Fruit fly (Drosophila melanogaster) whole organism, prepupa: ENCODE measurements around the gene mRpL40.
A peak's percentile ranks its signal among the peaks of the same experiment; 100 is the strongest.

Experiments
- Blimp-1 ChIP-seq: fragments of 200-800 bp; sonication (Bioruptor generic); optimal IDR thresholded peaks from 3 replicates; lab custom pipeline; 2017; ENCODE audit warnings: missing biosample characterization, missing genetic modification characterization, mild to moderate bottlenecking, moderate library complexity, missing genetic modification reagents
- CG10631 ChIP-seq: fragments of 200-800 bp; sonication (Bioruptor generic); optimal IDR thresholded peaks from 2 replicates; lab custom pipeline; 2016; ENCODE audit warnings: missing biosample characterization, missing genetic modification characterization
- CG11762 ChIP-seq: fragments of 200-800 bp; sonication (Bioruptor generic); optimal IDR thresholded peaks from 3 replicates; lab custom pipeline; 2016; ENCODE audit warnings: missing biosample characterization, missing genetic modification characterization; ENCODE audit not compliant: insufficient read depth
- CG11902 ChIP-seq: fragments of 200-800 bp; sonication (Bioruptor generic); optimal IDR thresholded peaks from 3 replicates; lab custom pipeline; 2016; ENCODE audit warnings: missing biosample characterization, missing genetic modification characterization
- CG1621 ChIP-seq: fragments of 200-800 bp; sonication (Bioruptor generic); optimal IDR thresholded peaks from 3 replicates; lab custom pipeline; 2018; ENCODE audit warnings: missing biosample characterization, mild to moderate bottlenecking, missing genetic modification characterization
- CG16779 ChIP-seq: fragments of 200-800 bp; sonication (Bioruptor generic); optimal IDR thresholded peaks from 3 replicates; lab custom pipeline; 2017; ENCODE audit warnings: missing biosample characterization, mild to moderate bottlenecking, missing genetic modification characterization
- CG3032 ChIP-seq: fragments of 200-800 bp; optimal IDR thresholded peaks from 2 replicates; lab custom pipeline; 2019; ENCODE audit warnings: missing biosample characterization, mild to moderate bottlenecking, missing genetic modification characterization, moderate library complexity
- CG31627 ChIP-seq: fragments of 200-800 bp; sonication (Bioruptor generic); optimal IDR thresholded peaks from 3 replicates; lab custom pipeline; 2016; ENCODE audit warnings: missing biosample characterization, missing genetic modification characterization
- CG32006 ChIP-seq: fragments of 200-800 bp; sonication (Bioruptor generic); optimal IDR thresholded peaks from 3 replicates; lab custom pipeline; 2017; ENCODE audit warnings: missing biosample characterization, mild to moderate bottlenecking, missing genetic modification characterization
- CG34406 ChIP-seq: fragments of 200-800 bp; sonication (Bioruptor generic); optimal IDR thresholded peaks from 3 replicates; lab custom pipeline; 2016; ENCODE audit warnings: missing biosample characterization, missing genetic modification characterization
- CG3919 ChIP-seq: fragments of 200-800 bp; sonication (Bioruptor generic); optimal IDR thresholded peaks from 3 replicates; lab custom pipeline; 2016; ENCODE audit warnings: missing biosample characterization, missing genetic modification characterization
- CG4318 ChIP-seq: fragments of 200-800 bp; sonication (Bioruptor generic); optimal IDR thresholded peaks from 3 replicates; lab custom pipeline; 2017; ENCODE audit warnings: missing biosample characterization, mild to moderate bottlenecking, missing genetic modification characterization
- CG6163 ChIP-seq: fragments of 200-800 bp; sonication (Bioruptor generic); IDR thresholded peaks from 3 replicates; pipeline ENCODE4 v1.3.6; 2022; ENCODE audit warnings: missing biosample characterization, missing genetic modification characterization
- CG6792 ChIP-seq: fragments of 200-800 bp; sonication (Bioruptor generic); optimal IDR thresholded peaks from 3 replicates; lab custom pipeline; 2016; ENCODE audit warnings: missing biosample characterization, missing genetic modification characterization
- CG6808 ChIP-seq: fragments of 200-800 bp; sonication (Bioruptor generic); optimal IDR thresholded peaks from 3 replicates; lab custom pipeline; 2017; ENCODE audit warnings: missing biosample characterization, missing genetic modification characterization, mild to moderate bottlenecking, moderate library complexity, missing genetic modification reagents
- CG7368 ChIP-seq: fragments of 200-800 bp; sonication (Bioruptor generic); optimal IDR thresholded peaks from 3 replicates; lab custom pipeline; 2016; ENCODE audit warnings: missing biosample characterization, missing genetic modification characterization
- Eip75B ChIP-seq: fragments of 200-800 bp; sonication (Bioruptor generic); optimal IDR thresholded peaks from 3 replicates; lab custom pipeline; 2016; ENCODE audit warnings: missing biosample characterization, missing genetic modification characterization
- Eip78C ChIP-seq: fragments of 200-800 bp; sonication (Bioruptor generic); peaks from one replicate; lab custom pipeline; 2016; ENCODE audit warnings: missing biosample characterization, missing genetic modification characterization
- Ets21C ChIP-seq: fragments of 200-800 bp; sonication (Bioruptor generic); optimal IDR thresholded peaks from 3 replicates; lab custom pipeline; 2016; ENCODE audit warnings: missing biosample characterization, missing genetic modification characterization
- Hr38 ChIP-seq: sonication (Bioruptor generic); optimal IDR thresholded peaks from 2 replicates; lab custom pipeline; 2016; ENCODE audit warnings: missing biosample characterization, missing genetic modification characterization
- Hr39 ChIP-seq: fragments of 200-800 bp; sonication (Bioruptor generic); optimal IDR thresholded peaks from 2 replicates; lab custom pipeline; 2016; ENCODE audit warnings: missing biosample characterization, missing genetic modification characterization
- Hr4 ChIP-seq: fragments of 200-800 bp; sonication (Bioruptor generic); optimal IDR thresholded peaks from 3 replicates; lab custom pipeline; 2016; ENCODE audit warnings: missing biosample characterization, missing genetic modification characterization
- Met ChIP-seq: fragments of 200-800 bp; sonication (Bioruptor generic); optimal IDR thresholded peaks from 3 replicates; lab custom pipeline; 2016; ENCODE audit warnings: missing biosample characterization, missing genetic modification characterization
- Sox102F ChIP-seq: fragments of 200-800 bp; sonication (Bioruptor generic); optimal IDR thresholded peaks from 2 replicates; lab custom pipeline; 2016; ENCODE audit warnings: missing biosample characterization, mild to moderate bottlenecking, missing genetic modification characterization
- Sox14 ChIP-seq: fragments of 200-800 bp; sonication (Bioruptor generic); optimal IDR thresholded peaks from 3 replicates; lab custom pipeline; 2016; ENCODE audit warnings: missing biosample characterization, missing genetic modification characterization
- achi ChIP-seq: fragments of 200-800 bp; sonication (Bioruptor generic); optimal IDR thresholded peaks from 3 replicates; lab custom pipeline; 2016; ENCODE audit warnings: missing biosample characterization, missing genetic modification characterization
- acj6 ChIP-seq: fragments of 200-800 bp; sonication (Bioruptor generic); optimal IDR thresholded peaks from 3 replicates; lab custom pipeline; 2016; ENCODE audit warnings: missing biosample characterization, missing genetic modification characterization
- dac ChIP-seq: fragments of 200-800 bp; sonication (Bioruptor generic); optimal IDR thresholded peaks from 2 replicates; lab custom pipeline; 2017; ENCODE audit warnings: missing biosample characterization, mild to moderate bottlenecking, missing genetic modification characterization
- dsx ChIP-seq: fragments of 200-800 bp; optimal IDR thresholded peaks from 3 replicates; lab custom pipeline; 2019; ENCODE audit warnings: missing biosample characterization, mild to moderate bottlenecking, missing genetic modification characterization, moderate library complexity; ENCODE audit not compliant: poor library complexity, severe bottlenecking
- eg ChIP-seq: fragments of 200-800 bp; sonication (Bioruptor generic); IDR thresholded peaks from 3 replicates; pipeline ENCODE4 v1.3.6; 2022; ENCODE audit warnings: missing biosample characterization, missing genetic modification characterization
- esn ChIP-seq: fragments of 200-800 bp; sonication (Bioruptor generic); optimal IDR thresholded peaks from 2 replicates; lab custom pipeline; 2016; ENCODE audit warnings: missing biosample characterization, mild to moderate bottlenecking, missing genetic modification characterization, moderate library complexity
- fd59A ChIP-seq: fragments of 200-800 bp; sonication (Bioruptor generic); optimal IDR thresholded peaks from 2 replicates; lab custom pipeline; 2017; ENCODE audit warnings: missing biosample characterization, mild to moderate bottlenecking, missing genetic modification characterization, missing genetic modification reagents
- fkh ChIP-seq: fragments of 200-800 bp; sonication (Bioruptor generic); optimal IDR thresholded peaks from 3 replicates; lab custom pipeline; 2017; ENCODE audit warnings: missing biosample characterization, mild to moderate bottlenecking, missing genetic modification characterization, moderate library complexity
- lz ChIP-seq: fragments of 200-800 bp; sonication (Bioruptor generic); optimal IDR thresholded peaks from 3 replicates; lab custom pipeline; 2016; ENCODE audit warnings: missing biosample characterization, missing genetic modification characterization
- net ChIP-seq: fragments of 200-800 bp; sonication (Bioruptor generic); optimal IDR thresholded peaks from 3 replicates; lab custom pipeline; 2016; ENCODE audit warnings: missing biosample characterization, missing genetic modification characterization
- pdm3 ChIP-seq: fragments of 200-800 bp; sonication (Bioruptor generic); optimal IDR thresholded peaks from 3 replicates; lab custom pipeline; 2016; ENCODE audit warnings: missing biosample characterization, missing genetic modification characterization
- salr ChIP-seq, 2 experiments: fragments of 200-800 bp; sonication (Bioruptor generic); optimal IDR thresholded peaks; 3 replicates each; lab custom pipeline; 2016 to 2018; ENCODE audit warnings: missing biosample characterization in 2 of 2, missing genetic modification characterization in 2 of 2, mild to moderate bottlenecking in 1 of 2
- spab ChIP-seq: fragments of 200-800 bp; sonication (Bioruptor generic); optimal IDR thresholded peaks from 2 replicates; lab custom pipeline; 2017; ENCODE audit warnings: missing biosample characterization, mild to moderate bottlenecking, missing genetic modification characterization, missing genetic modification reagents
- ss ChIP-seq, 2 experiments: fragments of 200-800 bp; sonication (Bioruptor generic); optimal IDR thresholded peaks; 2 replicates in 1 of 2; 3 replicates in 1 of 2; lab custom pipeline; 2017 to 2018; ENCODE audit warnings: mild to moderate bottlenecking in 2 of 2, missing biosample characterization in 2 of 2, missing genetic modification characterization in 2 of 2, moderate library complexity in 1 of 2
- svp ChIP-seq: fragments of 200-800 bp; sonication (Bioruptor generic); peaks from one replicate; lab custom pipeline; 2016; ENCODE audit warnings: missing biosample characterization, missing genetic modification characterization
- topi ChIP-seq: fragments of 200-800 bp; sonication (Bioruptor generic); optimal IDR thresholded peaks from 3 replicates; lab custom pipeline; 2016; ENCODE audit warnings: missing biosample characterization, missing genetic modification characterization
- vri ChIP-seq: fragments of 200-800 bp; sonication (Bioruptor generic); optimal IDR thresholded peaks from 3 replicates; lab custom pipeline; 2016; ENCODE audit warnings: missing biosample characterization, mild to moderate bottlenecking, missing genetic modification characterization

The mRpL40 gene

DNA sequence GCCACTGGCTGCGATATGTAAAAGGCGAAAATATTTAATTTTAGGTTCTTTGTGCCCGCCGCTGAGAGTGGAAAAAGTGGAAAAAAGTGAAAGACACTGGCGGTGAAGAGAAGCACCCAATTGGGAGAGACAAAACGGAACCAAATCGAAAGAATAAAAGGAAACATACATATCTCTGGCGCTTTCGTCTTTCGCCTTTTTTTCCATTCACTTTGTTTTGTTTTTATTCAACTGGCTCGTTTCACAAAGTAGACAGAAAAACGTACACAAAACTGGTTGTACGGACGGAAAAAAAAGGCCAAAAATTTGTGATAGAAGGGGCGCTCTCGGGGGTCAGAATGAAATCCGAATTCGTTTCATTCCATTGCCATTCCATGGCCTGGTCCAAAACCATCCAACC, 42.0 kb downstream of the mRpL40 start (continued):
- TF ChIP-seq ss (GFP tag; optimal IDR thresholded peaks at IDR 0.05; lab: Kevin White, UChicago): peak in 1 of 2 experiments; percentile 58
- TF ChIP-seq CG34406: no peak
- no peak for TF ChIP-seq CG7368 (GFP tag; lab: Kevin White, UChicago)
- TF ChIP-seq CG11902: no peak
- TF ChIP-seq Hr4 (GFP tag; lab: Kevin White, UChicago): no peak
- no peak for TF ChIP-seq lz (GFP tag; lab: Kevin White, UChicago)
- no peak for TF ChIP-seq CG11762 (GFP tag; lab: Kevin White, UChicago)
- TF ChIP-seq Sox14 (GFP tag; lab: Kevin White, UChicago): no peak
- no peak for TF ChIP-seq CG31627 (GFP tag; lab: Kevin White, UChicago)
- no peak for TF ChIP-seq CG1621 (tag; lab: Kevin White, UChicago)
- no peak for TF ChIP-seq dsx (GFP tag; lab: Kevin White, UChicago)
- peak; percentile 17 for TF ChIP-seq spab (GFP tag; lab: Kevin White, UChicago)
- TF ChIP-seq achi (GFP tag; lab: Kevin White, UChicago): no peak
- TF ChIP-seq Hr39: no peak
- TF ChIP-seq CG3032 (tag; lab: Kevin White, UChicago): no peak
- no peak for TF ChIP-seq svp (GFP tag; lab: Kevin White, UChicago)
- no peak for TF ChIP-seq CG10631
- TF ChIP-seq CG6808 (GFP tag; lab: Kevin White, UChicago): peak; percentile 22
- no peak for TF ChIP-seq Ets21C (GFP tag; lab: Kevin White, UChicago)
- TF ChIP-seq Hr38: no peak
- TF ChIP-seq fd59A (GFP tag; lab: Kevin White, UChicago): no peak
- TF ChIP-seq Met (GFP tag; lab: Kevin White, UChicago): no peak
- TF ChIP-seq topi: no peak
- peak; percentile 23 for TF ChIP-seq Sox102F (GFP tag; lab: Kevin White, UChicago)
- no peak for TF ChIP-seq CG6792 (GFP tag; lab: Kevin White, UChicago)
- TF ChIP-seq Blimp-1 (GFP tag; lab: Kevin White, UChicago): peak; percentile 71
- peak; percentile 0 for TF ChIP-seq vri (GFP tag; lab: Kevin White, UChicago)
- no peak for TF ChIP-seq Eip78C (GFP tag; lab: Kevin White, UChicago)
- TF ChIP-seq CG4318 (GFP tag; lab: Kevin White, UChicago): no peak
- TF ChIP-seq net: no peak
- no peak for TF ChIP-seq fkh (GFP tag; lab: Kevin White, UChicago)
- TF ChIP-seq pdm3 (GFP tag; lab: Kevin White, UChicago): no peak
- TF ChIP-seq CG32006 (GFP tag; lab: Kevin White, UChicago): no peak
- TF ChIP-seq dac: no peak
- no peak for TF ChIP-seq Eip75B (GFP tag; lab: Kevin White, UChicago)
- no peak for TF ChIP-seq acj6
- peak; percentile 36; the same call in 1 of the 3 replicates for TF ChIP-seq eg (GFP tag; lab: Robert Waterston, UW)
- TF ChIP-seq esn: no peak
- TF ChIP-seq CG3919 (GFP tag; lab: Kevin White, UChicago): no peak
- TF ChIP-seq CG6163 (GFP tag; lab: Robert Waterston, UW): 0 out of 3 replicates have a peak, but pooled peaks have one; percentile 9
- no peak for TF ChIP-seq salr (GFP tag; optimal IDR thresholded peaks at IDR 0.05; lab: Kevin White, UChicago)
- no peak for TF ChIP-seq CG16779
